Worm (Caenorhabditis elegans): Measurements from ENCODE around the gene ugt-54.

Gene ugt-54

DNA sequence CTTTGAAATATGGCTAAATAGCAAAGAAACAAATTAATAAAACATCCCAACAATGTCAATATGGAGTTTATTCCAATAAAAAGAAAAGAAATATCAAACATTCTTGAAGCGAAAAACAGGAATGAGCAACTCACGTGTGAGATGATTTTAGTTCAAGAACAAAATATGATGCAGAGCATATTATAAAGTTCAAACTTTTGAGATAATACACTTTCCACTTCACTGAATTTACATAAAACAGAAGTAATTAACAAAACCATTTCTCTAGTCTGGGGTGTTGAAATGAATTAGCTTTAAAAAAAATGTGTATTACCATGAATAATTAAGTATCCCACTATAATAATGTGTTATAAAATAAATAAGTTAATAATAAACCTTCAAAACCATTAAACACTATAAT lies 25.2 kb downstream of the ugt-54 start, which contains the start of gene srd-7:
srd-7 (minus strand) TSS at position 101 of the 400 bp plus-strand sequence.
- TF ChIP-seq zim-3 (tag; optimal IDR thresholded peaks at IDR 0.05) (no peak), madf-8 (GFP tag; conservative IDR thresholded peaks at IDR 0.05) (no peak), F52B5.7 (tag; optimal IDR thresholded peaks at IDR 0.05) (no peak), Y79H2A.3 (GFP tag; conservative IDR thresholded peaks at IDR 0.05) (no peak), die-1 (tag; optimal IDR thresholded peaks at IDR 0.05) (no peak), athp-1 (tag; optimal IDR thresholded peaks at IDR 0.05) (no peak), sdz-38 (tag; optimal IDR thresholded peaks at IDR 0.05) (no peak), lin-54 (GFP tag; optimal IDR thresholded peaks at IDR 0.05) (no peak), ceh-58 (GFP tag; IDR thresholded peaks at IDR 0.05) (no peak), nhr-80 (tag; optimal IDR thresholded peaks at IDR 0.05) (no peak), madf-10 (tag; optimal IDR thresholded peaks at IDR 0.05) (no peak), lsl-1 (GFP tag; optimal IDR thresholded peaks at IDR 0.05) (no peak), D2030.7 (GFP tag; IDR thresholded peaks at IDR 0.05) (no peak), dox-1 (GFP tag; IDR thresholded peaks at IDR 0.05) (no peak), Y53G8AR.9 (GFP tag; conservative IDR thresholded peaks at IDR 0.05) (no peak), attf-5 (GFP tag; optimal IDR thresholded peaks at IDR 0.05) (no peak), F23B12.7 (tag; optimal IDR thresholded peaks at IDR 0.05; ENCODE audit: insufficient read depth) (no peak), ceh-79 (tag; optimal IDR thresholded peaks at IDR 0.05) (no peak)

DNA sequence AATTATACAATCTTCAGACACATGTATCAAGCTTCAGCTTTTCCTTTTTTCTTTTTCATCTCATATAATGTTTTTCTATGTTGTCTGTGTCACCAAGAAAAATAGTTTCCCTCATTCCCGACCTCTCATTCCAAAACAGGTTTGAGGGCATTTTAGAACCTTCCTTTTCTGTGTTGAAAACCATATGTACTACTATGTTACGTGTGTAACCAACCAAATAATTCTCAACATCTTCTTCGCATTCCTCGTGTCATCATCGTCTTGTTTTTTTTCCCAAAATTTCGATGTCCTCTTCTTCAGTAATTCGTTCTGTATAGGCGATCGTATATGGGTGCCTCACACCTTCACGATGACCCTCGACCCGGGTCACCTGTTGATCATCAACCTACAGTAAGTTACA lies 28.9 kb downstream of the ugt-54 start, which contains the start of gene pept-2:
pept-2 (plus strand) TSS at position 301 of the 400 bp plus-strand sequence.
- no peak for TF ChIP-seq hmg-1.2 (GFP tag; IDR thresholded peaks at IDR 0.05)
- no peak for TF ChIP-seq F52B5.7 (tag; optimal IDR thresholded peaks at IDR 0.05)
- TF ChIP-seq tbp1 (GFP tag; optimal IDR thresholded peaks at IDR 0.05): no peak
- no peak for TF ChIP-seq F55B11.4 (tag; optimal IDR thresholded peaks at IDR 0.05; ENCODE audit: borderline replicate concordance, insufficient read depth)
- TF ChIP-seq zim-3 (tag; optimal IDR thresholded peaks at IDR 0.05): no peak
- no peak for TF ChIP-seq lin-54 (GFP tag; optimal IDR thresholded peaks at IDR 0.05)

DNA sequence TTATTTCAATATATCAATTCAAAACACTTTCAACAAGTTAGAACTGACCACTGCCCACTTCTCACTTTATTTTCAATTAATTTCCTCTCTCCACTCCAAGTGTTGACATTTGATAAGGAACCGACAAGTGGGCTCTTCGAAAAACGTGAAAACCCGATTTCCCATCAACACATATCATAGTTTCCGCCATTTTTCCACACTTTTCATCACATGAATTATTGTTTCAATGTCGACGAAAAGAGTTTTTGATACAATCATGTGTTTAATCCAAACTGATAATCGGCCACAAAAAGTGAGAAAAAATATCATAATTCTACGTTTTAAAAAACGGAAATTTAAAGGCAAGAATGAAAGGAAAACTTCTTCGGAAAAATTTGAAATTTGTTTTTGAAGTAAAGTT lies 34.2 kb downstream of the ugt-54 start:
- TF ChIP-seq sea-2 (GFP tag; IDR thresholded peaks at IDR 0.05) (no peak), nhr-80 (tag; optimal IDR thresholded peaks at IDR 0.05) (peak; percentile 66)

DNA sequence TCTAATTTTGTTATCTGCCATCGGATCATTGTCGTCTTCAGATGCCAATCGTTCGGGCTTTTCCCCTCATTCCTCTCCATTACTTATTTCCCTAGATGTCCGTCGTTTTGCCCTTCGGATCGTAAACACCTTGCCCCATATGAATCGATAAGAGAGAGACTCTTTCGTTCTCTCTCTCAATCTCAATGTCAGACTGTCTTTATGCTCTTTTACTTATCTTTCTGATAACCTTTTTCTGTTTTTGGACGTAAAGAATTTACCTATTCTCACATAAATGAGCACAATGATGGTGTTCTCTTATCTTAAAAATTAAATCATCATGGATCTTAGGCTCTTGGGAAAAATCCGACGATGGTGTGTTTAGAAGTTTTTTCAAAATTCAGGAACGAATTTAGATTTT lies 35.2 kb downstream of the ugt-54 start:
- TF ChIP-seq B0336.3 (GFP tag; IDR thresholded peaks at IDR 0.05) (no peak), nfyb-1 (GFP tag; IDR thresholded peaks at IDR 0.05) (no peak), mes-4 (tag; optimal IDR thresholded peaks at IDR 0.05) (no peak), rec-8 (tag; optimal IDR thresholded peaks at IDR 0.05) (no peak), snpc-4 (GFP tag; optimal IDR thresholded peaks at IDR 0.05) (no peak), snpc-4 (tag; optimal IDR thresholded peaks at IDR 0.05) (no peak), nhr-80 (tag; optimal IDR thresholded peaks at IDR 0.05) (peak; percentile 45)

DNA sequence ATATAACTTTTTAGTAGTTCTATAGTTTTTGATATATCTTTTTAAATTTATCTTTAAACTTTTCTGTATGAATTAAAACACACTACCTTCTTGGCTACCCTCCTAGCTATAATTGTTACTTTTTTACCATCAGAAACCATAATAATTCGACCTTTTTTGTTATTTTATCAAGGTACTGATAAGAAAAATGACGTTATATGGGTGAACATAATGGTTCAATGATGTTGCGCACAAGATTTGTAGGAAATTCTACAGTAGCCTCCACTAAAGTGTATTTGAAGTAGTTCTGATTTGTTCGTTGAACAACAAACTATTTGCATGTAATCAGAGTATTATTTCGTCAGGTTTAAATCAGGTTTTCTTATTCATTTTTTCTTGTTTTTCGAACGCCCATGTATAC lies 37.1 kb downstream of the ugt-54 start:
- TF ChIP-seq ets-4 (GFP tag; optimal IDR thresholded peaks at IDR 0.05) (no peak), rec-8 (tag; optimal IDR thresholded peaks at IDR 0.05) (no peak), B0019.2 (GFP tag; conservative IDR thresholded peaks at IDR 0.05) (no peak), nfya-2 (GFP tag; IDR thresholded peaks at IDR 0.05) (no peak), nfyb-1 (GFP tag; IDR thresholded peaks at IDR 0.05) (no peak), madf-3 (GFP tag; IDR thresholded peaks at IDR 0.05) (no peak), ceh-27 (GFP tag; optimal IDR thresholded peaks at IDR 0.05) (no peak)
